Worm (Caenorhabditis elegans) whole organism, L3 larva: ENCODE measurements around the gene T05B4.12.

Experiments used
- ama-1 ChIP-seq: fragments of 150-350 bp; optimal IDR thresholded peaks from 2 replicates; lab custom pipeline; 2018
- egl-27 ChIP-seq: sonication (generic microtip); optimal IDR thresholded peaks from 4 replicates; lab custom pipeline; 2017; ENCODE audit warnings: missing biosample characterization, missing genetic modification reagents, missing genetic modification characterization
- lsy-12 ChIP-seq: sonication (generic microtip); optimal IDR thresholded peaks from 2 replicates; lab custom pipeline; 2016; ENCODE audit warnings: mild to moderate bottlenecking, missing genetic modification characterization, missing compliant biosample characterization
- nhr-11 ChIP-seq: fragments of 150-350 bp; optimal IDR thresholded peaks from 2 replicates; lab custom pipeline; 2014; ENCODE audit warnings: missing biosample characterization, missing genetic modification characterization
- nhr-237 ChIP-seq: fragments of 150-350 bp; optimal IDR thresholded peaks from 2 replicates; lab custom pipeline; 2014; ENCODE audit warnings: missing biosample characterization, missing genetic modification characterization
- nhr-76 ChIP-seq: fragments of 150-350 bp; sonication (generic microtip); optimal IDR thresholded peaks from 5 replicates; lab custom pipeline; 2014; ENCODE audit warnings: missing biosample characterization, missing genetic modification characterization
- unc-39 ChIP-seq: sonication (generic microtip); optimal IDR thresholded peaks from 4 replicates; lab custom pipeline; 2017; ENCODE audit warnings: missing biosample characterization, missing genetic modification characterization
- unc-62 ChIP-seq: fragments of 150-350 bp; sonication (generic microtip); optimal IDR thresholded peaks from 4 replicates; lab custom pipeline; 2014; ENCODE audit warnings: missing biosample characterization, missing genetic modification reagents, missing genetic modification characterization
- zag-1 ChIP-seq: fragments of 150-350 bp; optimal IDR thresholded peaks from 2 replicates; lab custom pipeline; 2014; ENCODE audit warnings: missing biosample characterization, missing genetic modification characterization
- ztf-4 ChIP-seq: fragments of 150-350 bp; optimal IDR thresholded peaks from 2 replicates; lab custom pipeline; 2014; ENCODE audit warnings: missing biosample characterization, missing genetic modification characterization

- no peak for TF ChIP-seq zag-1 (tag; lab: Kevin White, UChicago)
- no peak for TF ChIP-seq unc-62 (GFP tag; lab: Kevin White, UChicago)
- no peak for TF ChIP-seq nhr-11
- no peak for TF ChIP-seq ama-1
- no peak for TF ChIP-seq nhr-76 (tag; lab: Kevin White, UChicago)
- TF ChIP-seq ztf-4 (tag; lab: Kevin White, UChicago), result no peak
- TF ChIP-seq unc-39 (tag; lab: Kevin White, UChicago), result no peak
- TF ChIP-seq lsy-12 (tag; lab: Kevin White, UChicago), result no peak
- no peak for TF ChIP-seq egl-27
- TF ChIP-seq nhr-237 (tag; lab: Kevin White, UChicago), result no peak
Measured at ce11 chrV:4144205-4144604, 18.4 kb upstream of the T05B4.12 start, which contains the start of gene Y45G5AL.1.
